Comparison of ENCODE assay signal across 1 fruit fly cellular context in genomic region chr2L:472073-472590, dm6.
TF ChIP-seq lines count a peak whose summit lies in the region.

Gene CG4297, minus strand, starts transcription at chr2L:472200.

TF ChIP-seq in whole organism, embryonic, 481 proteins besides CTCF, POLR2A, EP300 and RAD21 (continued from another document and continues in another):
- TF ChIP-seq sim (GFP tag; IDR thresholded peaks at IDR 0.05; lab: Robert Waterston, UW) (no peak), Gsc (GFP tag; IDR thresholded peaks at IDR 0.05; lab: Robert Waterston, UW) (no peak), CG18619 (GFP tag; optimal IDR thresholded peaks at IDR 0.05; lab: Kevin White, UChicago) (peak; percentile 92), E2f2 (GFP tag; IDR thresholded peaks at IDR 0.05; lab: Robert Waterston, UW) (no peak), Dip2 (GFP tag; IDR thresholded peaks at IDR 0.05; lab: Robert Waterston, UW) (no peak), Dek (tag; optimal IDR thresholded peaks at IDR 0.05; lab: Kevin White, UChicago) (peak; percentile 91), sens (GFP tag; lab: Kevin White, UChicago) (peak; percentile 98), CG32532 (GFP tag; IDR thresholded peaks at IDR 0.05; lab: Robert Waterston, UW) (no peak), danr (GFP tag; IDR thresholded peaks at IDR 0.05; lab: Robert Waterston, UW) (no peak), slou (GFP tag; optimal IDR thresholded peaks at IDR 0.05; lab: Kevin White, UChicago) (peak; percentile 83), ash1 (GFP tag; optimal IDR thresholded peaks at IDR 0.05; lab: Kevin White, UChicago) (peak; percentile 75), gsb (GFP tag; IDR thresholded peaks at IDR 0.05; lab: Robert Waterston, UW) (no peak), wdn (GFP tag; IDR thresholded peaks at IDR 0.05; lab: Robert Waterston, UW) (no peak), CG17385 (GFP tag; optimal IDR thresholded peaks at IDR 0.05; lab: Kevin White, UChicago) (peak; percentile 86), Sry-β (GFP tag; optimal IDR thresholded peaks at IDR 0.05; lab: Kevin White, UChicago) (peak; percentile 38), mld (GFP tag; IDR thresholded peaks at IDR 0.05; lab: Robert Waterston, UW; ENCODE audit: partially characterized antibody) (no peak), Dbx (GFP tag; IDR thresholded peaks at IDR 0.05; lab: Robert Waterston, UW) (no peak), CG4282 (GFP tag; optimal IDR thresholded peaks at IDR 0.05; lab: Kevin White, UChicago) (peak; percentile 91), ken (GFP tag; IDR thresholded peaks at IDR 0.05; lab: Robert Waterston, UW) (no peak), CG13624 (GFP tag; optimal IDR thresholded peaks at IDR 0.05; lab: Kevin White, UChicago) (peak; percentile 96), Doc2 (GFP tag; IDR thresholded peaks at IDR 0.05; lab: Robert Waterston, UW) (no peak), CG13775 (GFP tag; optimal IDR thresholded peaks at IDR 0.05; lab: Kevin White, UChicago) (peak; percentile 90), amos (GFP tag; IDR thresholded peaks at IDR 0.05; lab: Robert Waterston, UW; ENCODE audit: partially characterized antibody) (no peak), pb (GFP tag; optimal IDR thresholded peaks at IDR 0.05; lab: Kevin White, UChicago) (peak; percentile 95), dm (GFP tag; optimal IDR thresholded peaks at IDR 0.05; lab: Kevin White, UChicago) (peak; percentile 84), CG14667 (GFP tag; IDR thresholded peaks at IDR 0.05; lab: Robert Waterston, UW) (no peak), BtbVII (GFP tag; optimal IDR thresholded peaks at IDR 0.05; lab: Kevin White, UChicago) (peak; percentile 94), Sox100B (GFP tag; optimal IDR thresholded peaks at IDR 0.05; lab: Kevin White, UChicago) (peak; percentile 91), Pdp1 (GFP tag; optimal IDR thresholded peaks at IDR 0.05; lab: Kevin White, UChicago) (peak; percentile 88 to 93), Spps (tag; optimal IDR thresholded peaks at IDR 0.05; lab: Kevin White, UChicago) (peak; percentile 70), CG16815 (GFP tag; optimal IDR thresholded peaks at IDR 0.05; lab: Kevin White, UChicago) (peak; percentile 77), MTF-1 (GFP tag; optimal IDR thresholded peaks at IDR 0.05; lab: Kevin White, UChicago; ENCODE audit: borderline replicate concordance) (peak; percentile 88), CG4404 (GFP tag; IDR thresholded peaks at IDR 0.05; lab: Robert Waterston, UW) (no peak), CG33557 (GFP tag; optimal IDR thresholded peaks at IDR 0.05; lab: Kevin White, UChicago) (peak; percentile 55), Nf-YC (tag; optimal IDR thresholded peaks at IDR 0.05; lab: Kevin White, UChicago) (peak; percentile 76), CG17359 (tag; optimal IDR thresholded peaks at IDR 0.05; lab: Kevin White, UChicago) (peak; percentile 95), CG10543 (GFP tag; optimal IDR thresholded peaks at IDR 0.05; lab: Kevin White, UChicago) (peak; percentile 89), CG4730 (GFP tag; IDR thresholded peaks at IDR 0.05; lab: Robert Waterston, UW) (no peak), CG2202 (tag; optimal IDR thresholded peaks at IDR 0.05; lab: Kevin White, UChicago) (peak; percentile 80), Fer1 (GFP tag; optimal IDR thresholded peaks at IDR 0.05; lab: Kevin White, UChicago) (peak; percentile 94), Bteb2 (GFP tag; optimal IDR thresholded peaks at IDR 0.05; lab: Kevin White, UChicago) (peak; percentile 91), CG3163 (GFP tag; optimal IDR thresholded peaks at IDR 0.05; lab: Kevin White, UChicago) (peak; percentile 88), Awh (GFP tag; IDR thresholded peaks at IDR 0.05; lab: Robert Waterston, UW) (no peak), Side (GFP tag; optimal IDR thresholded peaks at IDR 0.05; lab: Kevin White, UChicago) (peak; percentile 94), fd3F (GFP tag; optimal IDR thresholded peaks at IDR 0.05; lab: Kevin White, UChicago) (peak; percentile 85), CG18011 (GFP tag; optimal IDR thresholded peaks at IDR 0.05; lab: Kevin White, UChicago) (peak; percentile 75), ap (GFP tag; IDR thresholded peaks at IDR 0.05; lab: Robert Waterston, UW) (no peak), CG7372 (GFP tag; IDR thresholded peaks at IDR 0.05; lab: Robert Waterston, UW) (no peak), prd (optimal IDR thresholded peaks at IDR 0.05; lab: Kevin White, UChicago) (no peak), prd (GFP tag; IDR thresholded peaks at IDR 0.05; lab: Robert Waterston, UW) (no peak), CG18764 (GFP tag; optimal IDR thresholded peaks at IDR 0.05; lab: Kevin White, UChicago) (peak; percentile 90), CG9817 (tag; optimal IDR thresholded peaks at IDR 0.05; lab: Kevin White, UChicago) (peak; percentile 89), Tbp (GFP tag; optimal IDR thresholded peaks at IDR 0.05; lab: Kevin White, UChicago) (no peak), vvl (GFP tag; IDR thresholded peaks at IDR 0.05; lab: Robert Waterston, UW) (no peak), disco-r (GFP tag; optimal IDR thresholded peaks at IDR 0.05; lab: Kevin White, UChicago) (peak; percentile 94), cwo (GFP tag; optimal IDR thresholded peaks at IDR 0.05; lab: Kevin White, UChicago) (peak; percentile 93), usp (GFP tag; optimal IDR thresholded peaks at IDR 0.05; lab: Kevin White, UChicago) (no peak), Dad (GFP tag; optimal IDR thresholded peaks at IDR 0.05; lab: Kevin White, UChicago) (peak; percentile 94), CG6175 (GFP tag; IDR thresholded peaks at IDR 0.05; lab: Robert Waterston, UW) (no peak), nmo (GFP tag; optimal IDR thresholded peaks at IDR 0.05; lab: Kevin White, UChicago) (peak; percentile 92), CG10267 (tag; optimal IDR thresholded peaks at IDR 0.05; lab: Kevin White, UChicago) (peak; percentile 82), CG15269 (tag; optimal IDR thresholded peaks at IDR 0.05; lab: Kevin White, UChicago) (peak; percentile 92), CG15696 (tag; optimal IDR thresholded peaks at IDR 0.05; lab: Kevin White, UChicago) (peak; percentile 59), Ada2b (GFP tag; IDR thresholded peaks at IDR 0.05; lab: Robert Waterston, UW) (no peak), Lpt (GFP tag; optimal IDR thresholded peaks at IDR 0.05; lab: Kevin White, UChicago) (no peak), CG15601 (tag; optimal IDR thresholded peaks at IDR 0.05; lab: Kevin White, UChicago) (peak; percentile 84), HLH4C (GFP tag; IDR thresholded peaks at IDR 0.05; lab: Robert Waterston, UW; ENCODE audit: partially characterized antibody) (no peak), CG14710 (tag; optimal IDR thresholded peaks at IDR 0.05; lab: Kevin White, UChicago) (peak; percentile 75), scrt (GFP tag; optimal IDR thresholded peaks at IDR 0.05; lab: Kevin White, UChicago) (peak; percentile 99), cas (GFP tag; IDR thresholded peaks at IDR 0.05; lab: Robert Waterston, UW) (no peak), Atf6 (GFP tag; IDR thresholded peaks at IDR 0.05; lab: Robert Waterston, UW) (no peak), Asciz (GFP tag; optimal IDR thresholded peaks at IDR 0.05; lab: Kevin White, UChicago) (peak; percentile 94), Antp (GFP tag; optimal IDR thresholded peaks at IDR 0.05; lab: Kevin White, UChicago) (peak; percentile 95), abd-A (tag; optimal IDR thresholded peaks at IDR 0.05; lab: Kevin White, UChicago) (peak; percentile 73), CG18262 (tag; optimal IDR thresholded peaks at IDR 0.05; lab: Kevin White, UChicago) (peak; percentile 93), Bdp1 (GFP tag; optimal IDR thresholded peaks at IDR 0.05; lab: Kevin White, UChicago) (peak; percentile 82), Nf-YA (GFP tag; IDR thresholded peaks at IDR 0.05; lab: Robert Waterston, UW) (no peak), sens-2 (GFP tag; IDR thresholded peaks at IDR 0.05; lab: Robert Waterston, UW) (no peak), Xrp1 (GFP tag; IDR thresholded peaks at IDR 0.05; lab: Robert Waterston, UW) (no peak), Dip3 (GFP tag; optimal IDR thresholded peaks at IDR 0.05; lab: Kevin White, UChicago) (peak; percentile 90), CG5180 (GFP tag; optimal IDR thresholded peaks at IDR 0.05; lab: Kevin White, UChicago) (peak; percentile 84), CG13123 (GFP tag; optimal IDR thresholded peaks at IDR 0.05; lab: Kevin White, UChicago) (peak; percentile 76), CG4424 (GFP tag; optimal IDR thresholded peaks at IDR 0.05; lab: Kevin White, UChicago) (peak; percentile 94), CG2129 (GFP tag; IDR thresholded peaks at IDR 0.05; lab: Robert Waterston, UW; ENCODE audit: partially characterized antibody) (no peak), pum (GFP tag; optimal IDR thresholded peaks at IDR 0.05; lab: Kevin White, UChicago) (peak; percentile 92), twi (tag; optimal IDR thresholded peaks at IDR 0.05; lab: Kevin White, UChicago) (peak; percentile 73), CG18599 (GFP tag; optimal IDR thresholded peaks at IDR 0.05; lab: Kevin White, UChicago) (peak; percentile 96), CG6683 (GFP tag; optimal IDR thresholded peaks at IDR 0.05; lab: Kevin White, UChicago) (peak; percentile 88), HmgD (GFP tag; optimal IDR thresholded peaks at IDR 0.05; lab: Kevin White, UChicago) (peak; percentile 87), CG17328 (GFP tag; IDR thresholded peaks at IDR 0.05; lab: Robert Waterston, UW) (no peak), gro (GFP tag; optimal IDR thresholded peaks at IDR 0.05; lab: Kevin White, UChicago) (peak; percentile 90), wek (GFP tag; optimal IDR thresholded peaks at IDR 0.05; lab: Kevin White, UChicago) (peak; percentile 89), Hmr (GFP tag; optimal IDR thresholded peaks at IDR 0.05; lab: Kevin White, UChicago) (peak; percentile 96), Hr78 (GFP tag; optimal IDR thresholded peaks at IDR 0.05; lab: Kevin White, UChicago) (peak in 1 of 2 experiments; percentile 79), D19B (GFP tag; optimal IDR thresholded peaks at IDR 0.05; lab: Kevin White, UChicago) (peak; percentile 88), bigmax (GFP tag; optimal IDR thresholded peaks at IDR 0.05; lab: Kevin White, UChicago) (peak; percentile 77), her (GFP tag; optimal IDR thresholded peaks at IDR 0.05; lab: Kevin White, UChicago) (peak; percentile 94), cg (GFP tag; optimal IDR thresholded peaks at IDR 0.05; lab: Kevin White, UChicago) (no peak), onecut (GFP tag; IDR thresholded peaks at IDR 0.05; lab: Robert Waterston, UW) (peak; percentile 88), MBD-R2 (GFP tag; IDR thresholded peaks at IDR 0.05; lab: Robert Waterston, UW) (no peak), Trl (optimal IDR thresholded peaks at IDR 0.05; lab: Kevin White, UChicago) (peak; percentile 78 to 94), Trl (GFP tag; optimal IDR thresholded peaks at IDR 0.05; lab: Kevin White, UChicago) (peak; percentile 96), D (optimal IDR thresholded peaks at IDR 0.05; lab: Kevin White, UChicago) (no peak), D (GFP tag; optimal IDR thresholded peaks at IDR 0.05; lab: Kevin White, UChicago) (peak; percentile 90), CG12071 (GFP tag; optimal IDR thresholded peaks at IDR 0.05; lab: Kevin White, UChicago) (peak; percentile 94), dmrt99B (tag; optimal IDR thresholded peaks at IDR 0.05; lab: Kevin White, UChicago) (peak; percentile 95), C15 (GFP tag; IDR thresholded peaks at IDR 0.05; lab: Robert Waterston, UW) (no peak), CG12236 (GFP tag; optimal IDR thresholded peaks at IDR 0.05; lab: Kevin White, UChicago) (peak; percentile 85), CG11398 (GFP tag; optimal IDR thresholded peaks at IDR 0.05; lab: Kevin White, UChicago) (peak; percentile 93), chm (GFP tag; IDR thresholded peaks at IDR 0.05; lab: Robert Waterston, UW) (no peak), Six4 (GFP tag; optimal IDR thresholded peaks at IDR 0.05; lab: Kevin White, UChicago) (peak; percentile 94), NfI (GFP tag; optimal IDR thresholded peaks at IDR 0.05; lab: Kevin White, UChicago) (peak; percentile 94), CG3065 (GFP tag; optimal IDR thresholded peaks at IDR 0.05; lab: Kevin White, UChicago) (peak; percentile 70), CG6813 (GFP tag; optimal IDR thresholded peaks at IDR 0.05; lab: Kevin White, UChicago) (peak; percentile 92), fd102C (GFP tag; optimal IDR thresholded peaks at IDR 0.05; lab: Kevin White, UChicago) (no peak), CG6765 (GFP tag; optimal IDR thresholded peaks at IDR 0.05; lab: Kevin White, UChicago) (peak; percentile 90), D19A (tag; optimal IDR thresholded peaks at IDR 0.05; lab: Kevin White, UChicago) (peak; percentile 87), maf-S (GFP tag; optimal IDR thresholded peaks at IDR 0.05; lab: Kevin White, UChicago) (peak; percentile 92), emc (GFP tag; optimal IDR thresholded peaks at IDR 0.05; lab: Kevin White, UChicago) (peak; percentile 89), ase (GFP tag; IDR thresholded peaks at IDR 0.05; lab: Robert Waterston, UW) (no peak), en (GFP tag; optimal IDR thresholded peaks at IDR 0.05; lab: Kevin White, UChicago) (peak; percentile 88), CG7556 (GFP tag; optimal IDR thresholded peaks at IDR 0.05; lab: Kevin White, UChicago) (peak; percentile 92), CG10366 (GFP tag; IDR thresholded peaks at IDR 0.05; lab: Robert Waterston, UW) (no peak), CG3726 (GFP tag; IDR thresholded peaks at IDR 0.05; lab: Robert Waterston, UW) (no peak), repo (GFP tag; optimal IDR thresholded peaks at IDR 0.05; lab: Kevin White, UChicago) (peak; percentile 94), CG12659 (GFP tag; optimal IDR thresholded peaks at IDR 0.05; lab: Kevin White, UChicago) (peak; percentile 95), pita (GFP tag; optimal IDR thresholded peaks at IDR 0.05; lab: Kevin White, UChicago) (no peak), B-H1 (GFP tag; IDR thresholded peaks at IDR 0.05; lab: Robert Waterston, UW) (no peak), oc (tag; optimal IDR thresholded peaks at IDR 0.05; lab: Kevin White, UChicago) (peak; percentile 94), CG12104 (GFP tag; optimal IDR thresholded peaks at IDR 0.05; lab: Kevin White, UChicago) (peak; percentile 79), lab (GFP tag; optimal IDR thresholded peaks at IDR 0.05; lab: Kevin White, UChicago) (peak; percentile 97), H15 (GFP tag; IDR thresholded peaks at IDR 0.05; lab: Robert Waterston, UW) (no peak), jing (GFP tag; optimal IDR thresholded peaks at IDR 0.05; lab: Kevin White, UChicago) (peak; percentile 87), Hand (GFP tag; optimal IDR thresholded peaks at IDR 0.05; lab: Kevin White, UChicago) (peak; percentile 94), CG1024 (GFP tag; IDR thresholded peaks at IDR 0.05; lab: Robert Waterston, UW) (no peak), sqz (GFP tag; optimal IDR thresholded peaks at IDR 0.05; lab: Kevin White, UChicago) (peak; percentile 85), gcm (GFP tag; optimal IDR thresholded peaks at IDR 0.05; lab: Kevin White, UChicago) (peak; percentile 89)
